Worm (Caenorhabditis elegans) whole organism, young adult: ENCODE data around the gene F13B9.2.

Experiments
- egl-18 ChIP-seq: fragments of 200-800 bp; sonication (Bioruptor generic); IDR thresholded peaks from 2 replicates; pipeline ENCODE4 v1.3.6; 2022; ENCODE audit warnings: missing genetic modification reagents, missing genetic modification characterization, missing compliant biosample characterization
- nhr-27 ChIP-seq: fragments of 200-800 bp; sonication (Bioruptor generic); optimal IDR thresholded peaks from 2 replicates; lab custom pipeline; 2018; ENCODE audit warnings: mild to moderate bottlenecking, missing genetic modification characterization, moderate library complexity, missing compliant biosample characterization
- unc-130 ChIP-seq: sonication (generic microtip); optimal IDR thresholded peaks from 2 replicates; lab custom pipeline; 2016; ENCODE audit warnings: missing genetic modification reagents, missing genetic modification characterization, missing compliant biosample characterization

- no peak for TF ChIP-seq nhr-27 (tag; lab: Kevin White, UChicago)
- TF ChIP-seq unc-130 (GFP tag; lab: Kevin White, UChicago): no peak
- no peak for TF ChIP-seq egl-18 (GFP tag; lab: Robert Waterston, UW)
Observed at ce11 chrX:8307600-8307999, 22.1 kb downstream of the F13B9.2 start, which contains the start of gene R09F10.5.
